Worm (Caenorhabditis elegans) whole organism, L1 larva: ENCODE results near the gene sru-7.

Experiments
- fos-1 ChIP-seq: fragments of 150-350 bp; optimal IDR thresholded peaks from 2 replicates; lab custom pipeline; 2014; ENCODE audit warnings: missing biosample characterization, missing genetic modification characterization
- lin-15B ChIP-seq: fragments of 150-350 bp; sonication (generic microtip); optimal IDR thresholded peaks from 3 replicates; lab custom pipeline; 2014; ENCODE audit warnings: missing biosample characterization, missing genetic modification characterization
- lin-39 ChIP-seq: fragments of 150-350 bp; optimal IDR thresholded peaks from 2 replicates; lab custom pipeline; 2014; ENCODE audit warnings: missing biosample characterization, missing genetic modification reagents, missing genetic modification characterization
- mef-2 ChIP-seq: fragments of 150-350 bp; optimal IDR thresholded peaks from 2 replicates; lab custom pipeline; 2014; ENCODE audit warnings: missing biosample characterization, missing genetic modification characterization
- nhr-12 ChIP-seq: sonication (generic microtip); optimal IDR thresholded peaks from 2 replicates; lab custom pipeline; 2017; ENCODE audit warnings: missing biosample characterization, missing genetic modification characterization
- nhr-84 ChIP-seq: sonication (generic microtip); optimal IDR thresholded peaks from 2 replicates; lab custom pipeline; 2017; ENCODE audit warnings: missing biosample characterization, missing genetic modification characterization
- pqm-1 ChIP-seq: sonication (generic microtip); optimal IDR thresholded peaks from 3 replicates; lab custom pipeline; 2017; ENCODE audit warnings: missing biosample characterization, missing genetic modification characterization
- snpc-4 ChIP-seq: fragments of 150-350 bp; optimal IDR thresholded peaks from 2 replicates; lab custom pipeline; 2014; ENCODE audit warnings: missing biosample characterization, missing genetic modification characterization
- unc-130 ChIP-seq: fragments of 150-350 bp; optimal IDR thresholded peaks from 2 replicates; lab custom pipeline; 2017; ENCODE audit warnings: missing biosample characterization, missing genetic modification characterization, inconsistent platforms

DNA sequence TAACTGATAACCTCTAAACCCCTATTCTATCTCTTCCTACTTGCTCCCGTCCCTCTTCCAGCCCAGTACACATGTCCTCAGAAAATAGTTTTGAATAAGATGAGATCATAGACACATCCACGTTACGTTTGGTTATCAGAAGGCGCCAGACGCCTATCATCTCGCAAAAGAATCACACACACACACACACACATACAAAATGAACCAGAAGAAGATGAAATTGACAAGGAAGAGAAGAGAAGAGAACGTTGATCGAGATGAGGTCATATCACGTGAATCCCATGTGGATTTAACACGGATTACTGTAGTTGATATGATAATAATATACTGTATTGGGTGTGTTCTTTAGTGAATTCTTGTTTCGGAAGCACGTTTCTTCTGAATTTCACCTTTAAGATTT lies 33.7 kb downstream of the sru-7 start:
- no peak for TF ChIP-seq lin-15B
- no peak for TF ChIP-seq snpc-4 (tag; lab: Kevin White, UChicago)
- TF ChIP-seq lin-39 (tag; lab: Kevin White, UChicago) = no peak
- no peak for TF ChIP-seq nhr-12 (tag; lab: Kevin White, UChicago)
- TF ChIP-seq pqm-1 (tag; lab: Kevin White, UChicago) = no peak
- TF ChIP-seq fos-1 (tag; lab: Kevin White, UChicago) = no peak
- TF ChIP-seq mef-2 (tag; lab: Kevin White, UChicago) = no peak
- peak; percentile 49 for TF ChIP-seq unc-130
- TF ChIP-seq nhr-84 (tag; lab: Kevin White, UChicago) = no peak
